Worm (Caenorhabditis elegans) whole organism, L2 larva: ENCODE data around the gene C03B1.5.

ENCODE experiments used
- C34F6.9 ChIP-seq: fragments of 150-350 bp; optimal IDR thresholded peaks from 2 replicates; lab custom pipeline; 2014; ENCODE audit warnings: missing biosample characterization, missing genetic modification characterization
- R02D3.7 ChIP-seq: fragments of 150-350 bp; optimal IDR thresholded peaks from 2 replicates; lab custom pipeline; 2014; ENCODE audit warnings: missing biosample characterization, missing genetic modification characterization
- Y55F3AM.14 ChIP-seq: fragments of 200-800 bp; sonication (Bioruptor generic); optimal IDR thresholded peaks from 2 replicates; lab custom pipeline; 2018; ENCODE audit warnings: mild to moderate bottlenecking, missing genetic modification characterization, missing compliant biosample characterization
- alr-1 ChIP-seq: fragments of 150-350 bp; optimal IDR thresholded peaks from 2 replicates; lab custom pipeline; 2014; ENCODE audit warnings: missing biosample characterization, missing genetic modification characterization
- aly-2 ChIP-seq: fragments of 150-350 bp; optimal IDR thresholded peaks from 2 replicates; lab custom pipeline; 2014; ENCODE audit warnings: missing biosample characterization, missing genetic modification characterization
- ama-1 ChIP-seq: fragments of 150-350 bp; optimal IDR thresholded peaks from 2 replicates; lab custom pipeline; 2018; ENCODE audit warnings: inconsistent platforms
- blmp-1 ChIP-seq: sonication (generic microtip); optimal IDR thresholded peaks from 2 replicates; lab custom pipeline; 2017; ENCODE audit warnings: missing genetic modification characterization, mild to moderate bottlenecking, missing compliant biosample characterization, antibody characterized with exemption, moderate library complexity; ENCODE audit not compliant: insufficient read depth
- crh-2 ChIP-seq: sonication (generic microtip); optimal IDR thresholded peaks from 2 replicates; lab custom pipeline; 2017; ENCODE audit warnings: missing biosample characterization, missing genetic modification characterization
- egl-27 ChIP-seq: sonication (generic microtip); optimal IDR thresholded peaks from 3 replicates; lab custom pipeline; 2017; ENCODE audit warnings: missing biosample characterization, missing genetic modification reagents, missing genetic modification characterization
- gmeb-1 ChIP-seq: fragments of 150-350 bp; optimal IDR thresholded peaks from 2 replicates; lab custom pipeline; 2014; ENCODE audit warnings: missing biosample characterization, missing genetic modification characterization
- lin-11 ChIP-seq: fragments of 150-350 bp; sonication (generic microtip); optimal IDR thresholded peaks from 2 replicates; lab custom pipeline; 2014; ENCODE audit warnings: missing biosample characterization, missing genetic modification characterization, inconsistent platforms, mixed read lengths
- lin-39 ChIP-seq: fragments of 150-350 bp; optimal IDR thresholded peaks from 2 replicates; lab custom pipeline; 2014; ENCODE audit warnings: missing biosample characterization, missing genetic modification reagents, missing genetic modification characterization
- mab-5 ChIP-seq: fragments of 150-350 bp; optimal IDR thresholded peaks from 2 replicates; lab custom pipeline; 2014; ENCODE audit warnings: missing biosample characterization, missing genetic modification characterization
- mbf-1 ChIP-seq: sonication (generic microtip); optimal IDR thresholded peaks from 2 replicates; lab custom pipeline; 2017; ENCODE audit warnings: missing biosample characterization, missing genetic modification characterization
- nhr-10 ChIP-seq: sonication (generic microtip); optimal IDR thresholded peaks from 2 replicates; lab custom pipeline; 2017; ENCODE audit warnings: missing biosample characterization, missing genetic modification characterization
- nhr-11 ChIP-seq: fragments of 150-350 bp; optimal IDR thresholded peaks from 2 replicates; lab custom pipeline; 2014; ENCODE audit warnings: missing biosample characterization, missing genetic modification characterization
- nhr-12 ChIP-seq: fragments of 150-350 bp; optimal IDR thresholded peaks from 2 replicates; lab custom pipeline; 2014; ENCODE audit warnings: missing biosample characterization, missing genetic modification characterization
- nhr-129 ChIP-seq: fragments of 150-350 bp; optimal IDR thresholded peaks from 2 replicates; lab custom pipeline; 2014; ENCODE audit warnings: missing biosample characterization, missing genetic modification characterization
- nhr-21 ChIP-seq: fragments of 150-350 bp; optimal IDR thresholded peaks from 2 replicates; lab custom pipeline; 2014; ENCODE audit warnings: missing biosample characterization, missing genetic modification characterization
- nhr-23 ChIP-seq: fragments of 150-350 bp; optimal IDR thresholded peaks from 2 replicates; lab custom pipeline; 2014; ENCODE audit warnings: missing biosample characterization, missing genetic modification reagents, missing genetic modification characterization
- nhr-237 ChIP-seq: fragments of 150-350 bp; optimal IDR thresholded peaks from 2 replicates; lab custom pipeline; 2014; ENCODE audit warnings: missing biosample characterization, missing genetic modification characterization
- nhr-25 ChIP-seq: fragments of 150-350 bp; sonication (generic microtip); optimal IDR thresholded peaks from 3 replicates; lab custom pipeline; 2014; ENCODE audit warnings: missing biosample characterization, missing genetic modification characterization
- nhr-6 ChIP-seq: fragments of 150-350 bp; optimal IDR thresholded peaks from 2 replicates; lab custom pipeline; 2014; ENCODE audit warnings: missing biosample characterization, missing genetic modification characterization
- nhr-77 ChIP-seq: fragments of 150-350 bp; optimal IDR thresholded peaks from 2 replicates; lab custom pipeline; 2014; ENCODE audit warnings: missing biosample characterization, missing genetic modification characterization
- peb-1 ChIP-seq: fragments of 150-350 bp; optimal IDR thresholded peaks from 2 replicates; lab custom pipeline; 2014; ENCODE audit warnings: missing biosample characterization, missing genetic modification characterization
- skn-1 ChIP-seq: sonication (generic microtip); optimal IDR thresholded peaks from 2 replicates; lab custom pipeline; 2017; ENCODE audit warnings: missing biosample characterization, missing genetic modification characterization
- sma-9 ChIP-seq, 2 experiments: fragments of 150-350 bp in 1 of 2; sonication (generic microtip) in 1 of 2; optimal IDR thresholded peaks; 2 replicates each; lab custom pipeline; 2014 to 2016; ENCODE audit warnings: missing genetic modification characterization in 2 of 2, mild to moderate bottlenecking in 1 of 2, missing biosample characterization in 1 of 2, missing compliant biosample characterization in 1 of 2, missing genetic modification reagents in 1 of 2, moderate library complexity in 1 of 2
- snpc-4 ChIP-seq: fragments of 150-350 bp; optimal IDR thresholded peaks from 2 replicates; lab custom pipeline; 2014; ENCODE audit warnings: missing biosample characterization, missing genetic modification characterization
- unc-55 ChIP-seq: fragments of 150-350 bp; sonication (generic microtip); optimal IDR thresholded peaks from 3 replicates; lab custom pipeline; 2014; ENCODE audit warnings: missing biosample characterization, missing genetic modification reagents, missing genetic modification characterization
- ztf-1 ChIP-seq: fragments of 200-800 bp; sonication (Bioruptor generic); conservative IDR thresholded peaks from 2 replicates; pipeline ENCODE4 v1.3.6; 2022; ENCODE audit warnings: missing genetic modification characterization, missing compliant biosample characterization
- ztf-4 ChIP-seq: fragments of 150-350 bp; optimal IDR thresholded peaks from 2 replicates; lab custom pipeline; 2014; ENCODE audit warnings: missing biosample characterization, missing genetic modification characterization

Gene C03B1.5

DNA sequence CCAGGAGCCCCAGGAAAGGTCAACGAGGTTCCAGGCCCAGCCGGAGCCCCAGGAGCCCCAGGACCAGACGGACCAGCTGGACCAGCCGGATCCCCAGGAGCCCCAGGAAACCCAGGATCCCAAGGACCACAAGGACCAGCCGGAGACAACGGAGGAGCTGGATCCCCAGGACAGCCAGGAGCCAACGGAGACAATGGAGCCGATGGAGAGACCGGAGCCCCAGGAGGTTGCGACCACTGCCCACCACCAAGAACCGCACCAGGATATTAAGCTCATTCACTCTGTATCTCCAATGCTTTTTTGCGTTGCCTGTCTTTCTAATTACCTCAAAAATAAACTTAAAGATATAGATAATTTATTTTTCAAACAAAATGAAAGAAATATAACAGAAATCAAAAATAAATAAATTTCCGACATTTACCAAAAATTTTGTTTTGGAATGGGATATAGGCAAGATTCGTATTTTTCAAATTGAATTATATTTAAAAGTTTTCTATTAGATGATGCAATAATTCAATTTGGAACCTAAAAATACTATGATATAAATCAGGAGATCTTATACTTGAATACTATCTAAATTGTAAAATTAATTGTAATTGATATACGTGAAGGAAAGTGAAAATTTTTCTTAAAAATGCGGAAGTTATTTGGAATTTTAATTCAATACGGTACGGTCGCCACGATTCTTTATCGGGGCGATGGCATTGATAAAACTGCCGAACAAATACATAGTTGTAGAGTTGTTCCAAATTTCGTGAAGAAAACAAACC, 31.1 kb upstream of the C03B1.5 start:
- TF ChIP-seq nhr-25 (tag; lab: Kevin White, UChicago) (peak; percentile 64), Y55F3AM.14 (GFP tag; lab: Kevin White, UChicago) (peak; percentile 44), blmp-1 (tag; lab: Kevin White, UChicago) (peak; percentile 61), nhr-10 (tag; lab: Kevin White, UChicago) (peak; percentile 19)

DNA sequence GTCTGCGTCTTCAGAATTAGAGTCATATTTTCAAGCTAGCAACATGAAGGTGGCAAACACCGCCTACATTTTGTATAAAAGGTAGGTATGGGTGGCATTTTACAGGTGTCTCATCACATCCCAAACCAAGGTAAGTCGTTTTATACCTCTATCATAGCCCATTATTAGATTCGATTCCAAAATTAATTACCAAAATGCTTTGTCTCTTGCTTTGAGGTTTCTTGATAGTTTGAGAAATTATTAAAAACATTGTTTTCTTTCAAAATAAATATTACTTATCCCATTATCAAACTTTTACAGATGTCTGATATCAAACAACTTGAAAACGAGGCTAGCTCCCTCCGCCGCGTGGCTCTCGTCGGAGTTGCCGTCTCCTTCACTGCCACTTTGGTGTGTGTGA, 29.3 kb upstream of the C03B1.5 start, which contains the start of gene col-168:
TSS of gene col-168 (plus strand) at position 301 of the 400 bp plus-strand sequence.
- TF ChIP-seq mbf-1 (tag; lab: Kevin White, UChicago) (no peak), nhr-23 (tag; lab: Kevin White, UChicago) (no peak), aly-2 (tag; lab: Kevin White, UChicago) (no peak), gmeb-1 (tag; lab: Kevin White, UChicago) (no peak), nhr-77 (no peak)

ce11 chrX:6328860-6329259, 26.5 kb upstream of the C03B1.5 start, which contains the start of gene col-169:
Gene col-169 (plus strand): TSS chrX:6329160.
- TF ChIP-seq nhr-11 (tag; lab: Kevin White, UChicago), result no peak
- TF ChIP-seq blmp-1 (tag; lab: Kevin White, UChicago), result no peak
- TF ChIP-seq nhr-237 (tag; lab: Kevin White, UChicago), result no peak
- no peak for TF ChIP-seq R02D3.7 (tag; lab: Kevin White, UChicago)
- no peak for TF ChIP-seq sma-9 (GFP tag; optimal IDR thresholded peaks at IDR 0.05; lab: Kevin White, UChicago)
- TF ChIP-seq sma-9 (tag; optimal IDR thresholded peaks at IDR 0.05; lab: Kevin White, UChicago), result no peak
- TF ChIP-seq gmeb-1 (tag; lab: Kevin White, UChicago), result no peak
- TF ChIP-seq ztf-4, result no peak
- TF ChIP-seq crh-2 (tag; lab: Kevin White, UChicago), result no peak

- TF ChIP-seq lin-39 (tag; lab: Kevin White, UChicago), result no peak
- TF ChIP-seq alr-1 (tag; lab: Kevin White, UChicago), result no peak
- no peak for TF ChIP-seq mab-5
- no peak for TF ChIP-seq nhr-129 (tag; lab: Kevin White, UChicago)
- no peak for TF ChIP-seq Y55F3AM.14 (GFP tag; lab: Kevin White, UChicago)
- TF ChIP-seq snpc-4 (tag; lab: Kevin White, UChicago), result no peak
- TF ChIP-seq nhr-21, result no peak
- TF ChIP-seq unc-55 (GFP tag; lab: Kevin White, UChicago), result no peak
- no peak for TF ChIP-seq egl-27 (tag; lab: Kevin White, UChicago)
- no peak for TF ChIP-seq nhr-77
- no peak for TF ChIP-seq ama-1 (lab: Kevin White, UChicago)
- no peak for TF ChIP-seq crh-2 (tag; lab: Kevin White, UChicago)
- TF ChIP-seq ztf-1 (GFP tag; lab: Robert Waterston, UW), result no peak
- TF ChIP-seq C34F6.9 (tag; lab: Kevin White, UChicago), result no peak
- TF ChIP-seq nhr-6, result no peak
- TF ChIP-seq, all 48 proteins: peak for 0
These were observed 24.0 kb upstream of the C03B1.5 start, which contains the start of gene col-170 for ce11 chrX:6331409-6331808. Gene col-170 (plus strand): TSS chrX:6331709.

DNA sequence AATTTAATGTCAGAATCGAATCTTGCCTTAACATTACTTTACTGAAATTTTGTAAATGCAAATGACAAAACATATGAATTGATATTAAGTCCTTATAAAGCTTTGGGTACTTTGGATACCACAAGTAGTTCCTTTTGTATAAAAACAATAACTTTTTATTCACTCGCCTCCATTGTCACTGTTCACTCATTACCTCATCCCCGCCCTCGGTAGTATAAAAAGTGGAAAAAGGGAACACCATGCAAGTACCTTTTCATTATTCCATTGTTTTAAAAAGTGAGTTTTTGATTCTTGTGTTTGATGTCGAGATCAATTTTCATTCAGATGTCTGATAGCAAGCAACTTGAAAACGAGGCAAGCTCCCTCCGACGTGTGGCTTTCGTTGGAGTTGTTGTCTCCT, 21.4 kb upstream of the C03B1.5 start, which contains the start of gene col-171:
TSS of gene col-171 (plus strand) at position 301 of the 400 bp plus-strand sequence.
- TF ChIP-seq crh-2 (tag; lab: Kevin White, UChicago) (no peak), skn-1 (tag; lab: Kevin White, UChicago) (no peak), peb-1 (tag; lab: Kevin White, UChicago) (no peak)

ce11 chrX:6334602-6335001, 20.8 kb upstream of the C03B1.5 start:
- TF ChIP-seq alr-1 (tag; lab: Kevin White, UChicago) (no peak), ztf-4 (no peak), ztf-1 (GFP tag; lab: Robert Waterston, UW) (0 out of 2 replicates have a peak, but pooled peaks have one; percentile 76), nhr-77 (no peak), blmp-1 (tag; lab: Kevin White, UChicago) (no peak), lin-11 (tag; lab: Kevin White, UChicago) (no peak), nhr-12 (tag; lab: Kevin White, UChicago) (no peak)
